Fruit fly (Drosophila melanogaster) S2 (cell line): ENCODE measurements around the gene CG34135.

ENCODE experiments used
- CG8478 ChIP-seq: fragments of >200 bp; optimal IDR thresholded peaks from 2 replicates; lab custom pipeline; 2018
- CTCF ChIP-seq, 2 experiments: fragments of >200 bp; optimal IDR thresholded peaks; 2 replicates each; lab custom pipeline; 2018

The CG34135 gene

DNA sequence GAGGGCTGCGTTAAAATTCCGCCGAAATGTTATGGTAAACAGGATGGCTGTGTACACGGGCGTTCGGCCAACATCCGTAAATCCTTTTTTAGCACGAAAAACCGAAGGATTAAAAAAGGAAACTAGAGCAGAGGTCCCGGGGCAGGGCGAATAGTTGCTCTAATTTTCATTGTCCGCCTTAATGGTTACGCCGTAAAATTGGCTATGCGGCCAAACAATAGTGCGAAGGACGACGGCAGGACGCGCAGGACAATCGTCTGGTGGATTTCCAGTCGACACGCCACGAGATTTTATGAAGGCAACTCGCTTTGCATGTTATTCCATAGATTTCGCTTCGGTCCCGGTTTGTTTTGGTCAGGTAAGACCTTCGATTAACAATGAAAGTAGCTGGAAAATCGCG is 67.3 kb downstream of the CG34135 start:
- no peak for TF ChIP-seq CTCF (optimal IDR thresholded peaks at IDR 0.05; lab: Kevin White, UChicago)
- no peak for TF ChIP-seq CG8478 (lab: Kevin White, UChicago)

DNA sequence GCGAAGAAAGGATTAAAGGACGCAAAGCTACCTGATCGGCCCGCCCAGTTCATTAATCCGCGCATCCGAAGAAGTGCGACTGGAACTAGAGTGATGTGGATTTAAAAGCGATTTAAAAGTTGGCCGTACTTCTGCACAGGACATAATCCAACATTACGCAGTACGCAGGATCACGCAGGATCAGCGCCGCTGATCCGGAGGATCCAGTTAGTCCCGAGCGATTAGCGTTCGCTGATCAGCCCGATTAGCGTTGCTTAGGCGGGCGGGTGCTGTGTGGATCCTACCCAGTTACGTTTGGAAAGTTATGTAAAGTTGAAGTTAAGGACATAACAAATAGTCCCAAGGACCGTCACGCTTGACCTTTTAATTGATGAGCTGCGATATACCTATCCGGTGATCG is 68.8 kb downstream of the CG34135 start:
- no peak for TF ChIP-seq CG8478 (lab: Kevin White, UChicago)
- no peak for TF ChIP-seq CTCF (optimal IDR thresholded peaks at IDR 0.05; lab: Kevin White, UChicago)
